Worm (Caenorhabditis elegans): ENCODE data around the gene irg-8.

DNA sequence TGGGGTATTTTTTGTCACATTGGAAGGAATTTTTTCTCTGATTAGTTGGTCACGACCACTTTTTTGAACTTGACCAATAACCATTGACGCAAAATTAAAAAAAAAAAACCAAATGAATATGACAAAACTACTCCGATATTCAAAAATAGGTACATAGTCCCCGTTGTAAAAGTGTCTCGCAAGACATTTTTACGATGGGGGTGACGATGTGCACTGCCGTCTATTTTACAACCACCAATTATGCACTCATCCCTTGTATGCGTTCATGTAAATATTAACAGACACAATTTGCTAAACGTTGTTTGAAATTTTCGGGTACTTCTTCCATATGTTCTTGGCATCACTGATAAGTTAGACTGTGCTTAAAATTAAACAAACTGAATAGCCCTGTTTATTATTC lies 17.8 kb downstream of the irg-8 start, which contains the start of gene scl-27:
- no peak for TF ChIP-seq ama-1 (optimal IDR thresholded peaks at IDR 0.05)
- TF ChIP-seq mml-1 (tag; optimal IDR thresholded peaks at IDR 0.05): no peak
- TF ChIP-seq skn-1 (tag; optimal IDR thresholded peaks at IDR 0.05): no peak
- TF ChIP-seq aly-2 (tag; optimal IDR thresholded peaks at IDR 0.05): no peak
- no peak for TF ChIP-seq lin-39 (tag; optimal IDR thresholded peaks at IDR 0.05)
- TF ChIP-seq ztf-11 (tag; optimal IDR thresholded peaks at IDR 0.05): no peak
- no peak for TF ChIP-seq pha-4 (tag; optimal IDR thresholded peaks at IDR 0.05)
- TF ChIP-seq nhr-77 (tag; optimal IDR thresholded peaks at IDR 0.05): no peak
- no peak for TF ChIP-seq snpc-4 (tag; optimal IDR thresholded peaks at IDR 0.05)
